Fruit fly (Drosophila melanogaster) whole organism, embryonic: ENCODE results near the gene CG32170.
A peak's percentile ranks its signal among the peaks of the same experiment; 100 is the strongest.

Source experiments
- Ada2b ChIP-seq: fragments of 200-800 bp; sonication (Bioruptor generic); IDR thresholded peaks from 2 replicates; pipeline ENCODE4 v1.3.6; 2022; ENCODE audit warnings: missing biosample characterization, missing genetic modification characterization
- Atf-2 ChIP-seq: fragments of 200-800 bp; sonication (Bioruptor generic); optimal IDR thresholded peaks from 2 replicates; lab custom pipeline; 2016; ENCODE audit warnings: missing biosample characterization, missing genetic modification characterization
- CG10543 ChIP-seq: fragments of 200-800 bp; sonication (Bioruptor generic); optimal IDR thresholded peaks from 3 replicates; lab custom pipeline; 2017; ENCODE audit warnings: missing biosample characterization, mild to moderate bottlenecking, missing genetic modification characterization, moderate library complexity
- CG11695 ChIP-seq: fragments of 200-800 bp; sonication (Bioruptor generic); IDR thresholded peaks from 3 replicates; pipeline ENCODE4 v1.3.6; 2022; ENCODE audit warnings: missing biosample characterization, missing genetic modification characterization
- CG11723 ChIP-seq: fragments of 200-800 bp; sonication (Bioruptor generic); optimal IDR thresholded peaks from 2 replicates; lab custom pipeline; 2017; ENCODE audit warnings: missing biosample characterization, mild to moderate bottlenecking, missing genetic modification characterization
- CG1233 ChIP-seq: fragments of 200-800 bp; sonication (Bioruptor generic); optimal IDR thresholded peaks from 4 replicates; lab custom pipeline; 2018; ENCODE audit warnings: missing biosample characterization, mild to moderate bottlenecking, missing genetic modification characterization
- CG12769 ChIP-seq: fragments of 200-800 bp; sonication (Bioruptor generic); optimal IDR thresholded peaks from 2 replicates; lab custom pipeline; 2019; ENCODE audit warnings: missing biosample characterization, mild to moderate bottlenecking, missing genetic modification characterization, moderate library complexity
- CG13287 ChIP-seq: fragments of 200-800 bp; sonication (Bioruptor generic); IDR thresholded peaks from 2 replicates; pipeline ENCODE4 v1.3.6; 2022; ENCODE audit warnings: missing biosample characterization, missing genetic modification characterization; ENCODE audit not compliant: partially characterized antibody
- CG13296 ChIP-seq: fragments of 200-800 bp; sonication (Bioruptor generic); optimal IDR thresholded peaks from 3 replicates; lab custom pipeline; 2018; ENCODE audit warnings: missing biosample characterization, mild to moderate bottlenecking, missing genetic modification characterization
- CG13775 ChIP-seq: fragments of 200-800 bp; sonication (Bioruptor generic); optimal IDR thresholded peaks from 3 replicates; lab custom pipeline; 2017; ENCODE audit warnings: missing biosample characterization, mild to moderate bottlenecking, missing genetic modification characterization
- CG14014 ChIP-seq: fragments of 200-800 bp; sonication (Bioruptor generic); IDR thresholded peaks from 2 replicates; pipeline ENCODE4 v1.3.6; 2022; ENCODE audit warnings: missing biosample characterization, missing genetic modification characterization
- CG17912 ChIP-seq: fragments of 200-800 bp; sonication (Bioruptor generic); optimal IDR thresholded peaks from 2 replicates; lab custom pipeline; 2018; ENCODE audit warnings: missing biosample characterization, mild to moderate bottlenecking, missing genetic modification characterization
- CG2129 ChIP-seq: fragments of 200-800 bp; sonication (Bioruptor generic); IDR thresholded peaks from 2 replicates; pipeline ENCODE4 v1.3.6; 2022; ENCODE audit warnings: missing biosample characterization, missing genetic modification characterization; ENCODE audit not compliant: partially characterized antibody
- CG2199 ChIP-seq: fragments of 200-800 bp; sonication (Bioruptor generic); IDR thresholded peaks from 3 replicates; pipeline ENCODE4 v1.3.6; 2022; ENCODE audit warnings: missing biosample characterization, missing genetic modification characterization
- CG2678 ChIP-seq: fragments of 200-800 bp; sonication (Bioruptor generic); optimal IDR thresholded peaks from 3 replicates; lab custom pipeline; 2019; ENCODE audit warnings: missing biosample characterization, mild to moderate bottlenecking, missing genetic modification characterization, moderate library complexity
- CG2712 ChIP-seq: fragments of 200-800 bp; optimal IDR thresholded peaks from 3 replicates; lab custom pipeline; 2019; ENCODE audit warnings: missing biosample characterization, mild to moderate bottlenecking, missing genetic modification characterization, moderate library complexity
- CG3163 ChIP-seq: fragments of 200-800 bp; sonication (Bioruptor generic); optimal IDR thresholded peaks from 3 replicates; lab custom pipeline; 2016; ENCODE audit warnings: missing biosample characterization, missing genetic modification characterization
- CG43689 ChIP-seq: fragments of 200-800 bp; sonication (Bioruptor generic); IDR thresholded peaks from 2 replicates; pipeline ENCODE4 v1.3.6; 2022; ENCODE audit warnings: missing biosample characterization, missing genetic modification characterization
- CG6683 ChIP-seq: fragments of 200-800 bp; sonication (Bioruptor generic); optimal IDR thresholded peaks from 2 replicates; lab custom pipeline; 2017; ENCODE audit warnings: missing biosample characterization, mild to moderate bottlenecking, missing genetic modification characterization, missing genetic modification reagents
- CG6765 ChIP-seq: fragments of 200-800 bp; sonication (Bioruptor generic); optimal IDR thresholded peaks from 3 replicates; lab custom pipeline; 2017; ENCODE audit warnings: missing biosample characterization, mild to moderate bottlenecking, missing genetic modification characterization
- CG8290 ChIP-seq, 3 experiments: fragments of 200-800 bp; sonication (Bioruptor generic); optimal IDR thresholded peaks; 2 replicates each; lab custom pipeline; 2016 to 2019; ENCODE audit warnings: missing biosample characterization in 3 of 3, missing genetic modification characterization in 3 of 3, mild to moderate bottlenecking in 2 of 3, moderate library complexity in 1 of 3
- CG8924 ChIP-seq: fragments of 200-800 bp; optimal IDR thresholded peaks from 3 replicates; lab custom pipeline; 2019; ENCODE audit warnings: missing biosample characterization, mild to moderate bottlenecking, missing genetic modification characterization, moderate library complexity
- CG9215 ChIP-seq: fragments of 200-800 bp; sonication (Bioruptor generic); IDR thresholded peaks from 2 replicates; pipeline ENCODE4 v1.3.6; 2022; ENCODE audit warnings: missing biosample characterization, missing genetic modification characterization
- CG9797 ChIP-seq: fragments of 200-800 bp; sonication (Bioruptor generic); optimal IDR thresholded peaks from 3 replicates; lab custom pipeline; 2018; ENCODE audit warnings: missing biosample characterization, mild to moderate bottlenecking, missing genetic modification characterization
- CoRest ChIP-seq: fragments of 200-800 bp; sonication (Bioruptor generic); optimal IDR thresholded peaks from 3 replicates; lab custom pipeline; 2018; ENCODE audit warnings: missing biosample characterization, mild to moderate bottlenecking, missing genetic modification characterization, moderate library complexity
- Fer1 ChIP-seq: fragments of 200-800 bp; sonication (Bioruptor generic); optimal IDR thresholded peaks from 2 replicates; lab custom pipeline; 2017; ENCODE audit warnings: missing biosample characterization, mild to moderate bottlenecking, missing genetic modification characterization
- HLH4C ChIP-seq: fragments of 200-800 bp; sonication (Bioruptor generic); IDR thresholded peaks from 3 replicates; pipeline ENCODE4 v1.3.6; 2022; ENCODE audit warnings: missing biosample characterization, missing genetic modification characterization; ENCODE audit not compliant: partially characterized antibody
- Hmr ChIP-seq: fragments of 200-800 bp; sonication (Bioruptor generic); optimal IDR thresholded peaks from 3 replicates; lab custom pipeline; 2017; ENCODE audit warnings: mild to moderate bottlenecking, missing biosample characterization, missing genetic modification reagents, missing genetic modification characterization
- Hr51 ChIP-seq, 2 experiments: fragments of 200-800 bp; sonication (Bioruptor generic); optimal IDR thresholded peaks; 2 replicates in 1 of 2; 3 replicates in 1 of 2; lab custom pipeline; 2016 to 2018; ENCODE audit warnings: missing biosample characterization in 2 of 2, missing genetic modification characterization in 2 of 2, mild to moderate bottlenecking in 1 of 2, moderate library complexity in 1 of 2
- Myb ChIP-seq: fragments of 200-800 bp; sonication (Bioruptor generic); optimal IDR thresholded peaks from 2 replicates; lab custom pipeline; 2016; ENCODE audit warnings: missing biosample characterization, missing genetic modification characterization
- Side ChIP-seq: fragments of 200-800 bp; sonication (Bioruptor generic); optimal IDR thresholded peaks from 2 replicates; lab custom pipeline; 2016; ENCODE audit warnings: missing biosample characterization, missing genetic modification characterization
- Spps ChIP-seq: fragments of 200-800 bp; sonication (Bioruptor generic); optimal IDR thresholded peaks from 2 replicates; lab custom pipeline; 2018; ENCODE audit warnings: missing biosample characterization, mild to moderate bottlenecking, missing genetic modification characterization
- Stat92E ChIP-seq, 3 experiments: fragments of >200 bp in 2 of 3; fragments of 200-800 bp in 1 of 3; sonication (Bioruptor generic) in 1 of 3; optimal IDR thresholded peaks; 2 replicates each; lab custom pipeline; 2017 to 2019; ENCODE audit warnings: missing biosample characterization in 3 of 3, missing genetic modification characterization in 3 of 3, mild to moderate bottlenecking in 1 of 3, moderate library complexity in 1 of 3
- Xbp1 ChIP-seq: fragments of 200-800 bp; sonication (Bioruptor generic); optimal IDR thresholded peaks from 3 replicates; lab custom pipeline; 2016; ENCODE audit warnings: missing biosample characterization, mild to moderate bottlenecking, missing genetic modification characterization
- br ChIP-seq: fragments of >200 bp; optimal IDR thresholded peaks from 2 replicates; lab custom pipeline; 2017
- bsh ChIP-seq, 2 experiments: fragments of 200-800 bp; sonication (Bioruptor generic); optimal IDR thresholded peaks; 2 replicates each; lab custom pipeline; 2017 to 2018; ENCODE audit warnings: mild to moderate bottlenecking in 2 of 2, missing biosample characterization in 2 of 2, missing genetic modification characterization in 2 of 2, moderate library complexity in 1 of 2
- dmrt11E ChIP-seq: fragments of 200-800 bp; sonication (Bioruptor generic); optimal IDR thresholded peaks from 3 replicates; lab custom pipeline; 2018; ENCODE audit warnings: missing biosample characterization, mild to moderate bottlenecking, missing genetic modification characterization, moderate library complexity
- fd96Cb ChIP-seq: fragments of 200-800 bp; sonication (Bioruptor generic); optimal IDR thresholded peaks from 2 replicates; lab custom pipeline; 2018; ENCODE audit warnings: missing biosample characterization, mild to moderate bottlenecking, missing genetic modification characterization, moderate library complexity
- fru ChIP-seq: fragments of >200 bp; optimal IDR thresholded peaks from 2 replicates; lab custom pipeline; 2017
- grau ChIP-seq: fragments of 200-800 bp; optimal IDR thresholded peaks from 3 replicates; lab custom pipeline; 2019; ENCODE audit warnings: missing biosample characterization, mild to moderate bottlenecking, missing genetic modification characterization, moderate library complexity
- gsb-n ChIP-seq: fragments of 200-800 bp; sonication (Bioruptor generic); optimal IDR thresholded peaks from 3 replicates; lab custom pipeline; 2018; ENCODE audit warnings: missing biosample characterization, mild to moderate bottlenecking, missing genetic modification characterization
- nerfin-2 ChIP-seq: fragments of 200-800 bp; sonication (Bioruptor generic); IDR thresholded peaks from 2 replicates; pipeline ENCODE4 v1.3.6; 2022; ENCODE audit warnings: missing biosample characterization, missing genetic modification characterization; ENCODE audit not compliant: partially characterized antibody
- nom ChIP-seq: fragments of 200-800 bp; sonication (Bioruptor generic); optimal IDR thresholded peaks from 2 replicates; lab custom pipeline; 2017; ENCODE audit warnings: missing biosample characterization, missing genetic modification characterization, mild to moderate bottlenecking, moderate library complexity, missing genetic modification reagents
- onecut ChIP-seq: fragments of 200-800 bp; sonication (Bioruptor generic); IDR thresholded peaks from 2 replicates; pipeline ENCODE4 v1.3.6; 2022; ENCODE audit warnings: missing biosample characterization, missing genetic modification characterization
- phol ChIP-seq: fragments of 200-800 bp; sonication (Bioruptor generic); optimal IDR thresholded peaks from 3 replicates; lab custom pipeline; 2018; ENCODE audit warnings: missing biosample characterization, mild to moderate bottlenecking, missing genetic modification characterization, moderate library complexity
- repo ChIP-seq: fragments of 200-800 bp; sonication (Bioruptor generic); optimal IDR thresholded peaks from 2 replicates; lab custom pipeline; 2016; ENCODE audit warnings: missing biosample characterization, missing genetic modification characterization
- sim ChIP-seq: fragments of 200-800 bp; sonication (Bioruptor generic); IDR thresholded peaks from 2 replicates; pipeline ENCODE4 v1.3.6; 2022; ENCODE audit warnings: missing biosample characterization, missing genetic modification characterization
- so ChIP-seq: fragments of 200-800 bp; sonication (Bioruptor generic); IDR thresholded peaks from 3 replicates; pipeline ENCODE4 v1.3.6; 2022; ENCODE audit warnings: missing biosample characterization, missing genetic modification characterization
- toy ChIP-seq: fragments of 200-800 bp; sonication (Bioruptor generic); IDR thresholded peaks from 2 replicates; pipeline ENCODE4 v1.3.6; 2022; ENCODE audit warnings: missing biosample characterization, missing genetic modification characterization
- tup ChIP-seq: fragments of 200-800 bp; sonication (Bioruptor generic); optimal IDR thresholded peaks from 2 replicates; lab custom pipeline; 2016; ENCODE audit warnings: missing biosample characterization, mild to moderate bottlenecking, missing genetic modification characterization, moderate library complexity

The CG32170 gene

dm6 chr3L:16893647-16894046, 16.5 kb downstream of the CG32170 start (continued):
- TF ChIP-seq CG12769 (peak; percentile 7), CG1233 (GFP tag; lab: Kevin White, UChicago) (peak; percentile 0), CG8290 (GFP tag; optimal IDR thresholded peaks at IDR 0.05; lab: Kevin White, UChicago) (no peak), CG8290 (tag; optimal IDR thresholded peaks at IDR 0.05; lab: Kevin White, UChicago) (peak in 1 of 2 experiments; percentile 14), onecut (GFP tag; lab: Robert Waterston, UW) (no peak), CG8924 (tag; lab: Kevin White, UChicago) (peak; percentile 23), gsb-n (tag; lab: Kevin White, UChicago) (no peak), fd96Cb (no peak), grau (tag; lab: Kevin White, UChicago) (peak; percentile 41), Spps (tag; lab: Kevin White, UChicago) (no peak), CoRest (tag; lab: Kevin White, UChicago) (peak; percentile 41), CG2199 (no peak), CG9797 (no peak), repo (GFP tag; lab: Kevin White, UChicago) (no peak), Hmr (GFP tag; lab: Kevin White, UChicago) (peak; percentile 31), nom (GFP tag; lab: Kevin White, UChicago) (no peak), CG2129 (GFP tag; lab: Robert Waterston, UW) (no peak), phol (tag; lab: Kevin White, UChicago) (peak; percentile 2), Stat92E (GFP tag; optimal IDR thresholded peaks at IDR 0.05; lab: Kevin White, UChicago) (no peak), nerfin-2 (GFP tag; lab: Robert Waterston, UW) (no peak), Hr51 (GFP tag; optimal IDR thresholded peaks at IDR 0.05; lab: Kevin White, UChicago) (peak in 1 of 2 experiments; percentile 47), CG3163 (GFP tag; lab: Kevin White, UChicago) (no peak), tup (GFP tag; lab: Kevin White, UChicago) (no peak), CG13287 (GFP tag; lab: Robert Waterston, UW) (no peak), CG6683 (GFP tag; lab: Kevin White, UChicago) (no peak), so (GFP tag; lab: Robert Waterston, UW) (no peak), CG14014 (GFP tag; lab: Robert Waterston, UW) (no peak), CG2678 (tag; lab: Kevin White, UChicago) (peak; percentile 65), CG13775 (no peak), CG17912 (GFP tag; lab: Kevin White, UChicago) (no peak), CG13296 (GFP tag; lab: Kevin White, UChicago) (peak; percentile 4), sim (GFP tag; lab: Robert Waterston, UW) (no peak), bsh (GFP tag; optimal IDR thresholded peaks at IDR 0.05; lab: Kevin White, UChicago) (no peak), CG6765 (GFP tag; lab: Kevin White, UChicago) (peak; percentile 5), fru (no peak), br (lab: Kevin White, UChicago) (no peak), Myb (GFP tag; lab: Kevin White, UChicago) (no peak), CG11723 (no peak), Fer1 (GFP tag; lab: Kevin White, UChicago) (peak; percentile 6), dmrt11E (tag; lab: Kevin White, UChicago) (no peak), CG11695 (GFP tag; lab: Robert Waterston, UW) (peak; percentile 59; the same call in 2 of the 3 replicates), CG9215 (no peak), Ada2b (no peak), toy (GFP tag; lab: Robert Waterston, UW) (no peak), Xbp1 (GFP tag; lab: Kevin White, UChicago) (no peak), HLH4C (no peak), CG2712 (tag; lab: Kevin White, UChicago) (no peak), Side (no peak), CG43689 (GFP tag; lab: Robert Waterston, UW) (no peak), Atf-2 (GFP tag; lab: Kevin White, UChicago) (no peak), CG10543 (no peak)
